Worm (Caenorhabditis elegans): ENCODE measurements around the gene C16C8.4.
"Not testable (repeated sequence)": the region's sequence is repeated elsewhere in the genome, so short reads cannot be mapped to it uniquely, and the experiment has no call there.

The C16C8.4 gene

ce11 chrII:3453521-3453920 is 9.3 kb upstream of the C16C8.4 start, which contains the start of gene C16C8.11:
TSS of gene C16C8.11 (plus strand) at chrII:3453708.
- TF ChIP-seq mbf-1 (tag; optimal IDR thresholded peaks at IDR 0.05) (no peak), fos-1 (tag; optimal IDR thresholded peaks at IDR 0.05) (no peak), sma-9 (GFP tag; optimal IDR thresholded peaks at IDR 0.05) (no peak), sma-9 (tag; optimal IDR thresholded peaks at IDR 0.05) (no peak), nhr-12 (tag; optimal IDR thresholded peaks at IDR 0.05) (no peak), sem-4 (tag; optimal IDR thresholded peaks at IDR 0.05) (no peak)

ce11 chrII:3452421-3452820 is 8.2 kb upstream of the C16C8.4 start, which contains the start of gene C16C8.12:
TSS of gene C16C8.12 (plus strand) at chrII:3452721.
- TF ChIP-seq dmd-4 (tag; optimal IDR thresholded peaks at IDR 0.05) (no peak), lin-39 (tag; optimal IDR thresholded peaks at IDR 0.05) (no peak), C34F6.9 (tag; optimal IDR thresholded peaks at IDR 0.05) (no peak), Y55F3AM.14 (GFP tag; optimal IDR thresholded peaks at IDR 0.05) (no peak), nhr-25 (tag; optimal IDR thresholded peaks at IDR 0.05) (no peak), mab-5 (tag; optimal IDR thresholded peaks at IDR 0.05) (no peak)

DNA sequence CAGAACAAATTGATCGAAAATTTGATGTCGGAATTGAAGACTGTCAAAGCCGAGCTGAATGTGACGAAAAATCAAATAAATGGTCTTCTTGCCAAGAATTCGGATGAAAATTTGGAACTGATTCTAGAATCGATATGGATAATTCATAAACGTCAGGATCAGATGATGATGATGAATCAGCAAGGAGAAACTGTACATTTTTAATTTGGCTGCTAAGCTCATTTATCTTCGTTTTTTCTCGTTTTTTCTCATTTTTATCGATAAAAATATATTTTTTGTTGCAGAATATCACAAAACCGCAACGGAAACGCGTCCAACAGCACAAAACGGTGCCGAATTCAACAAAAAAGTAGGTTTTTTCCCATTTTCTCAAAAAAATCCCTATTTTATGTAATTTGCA is 5.3 kb upstream of the C16C8.4 start, which contains the start of gene C16C8.14:
Gene C16C8.14, plus strand, starts transcription at position 301 of the 400 bp plus-strand sequence.
- not testable (repeated sequence) for TF ChIP-seq Y55F3AM.14 (GFP tag; optimal IDR thresholded peaks at IDR 0.05); elt-3 (tag; optimal IDR thresholded peaks at IDR 0.05); alr-1 (tag; optimal IDR thresholded peaks at IDR 0.05)

ce11 chrII:3448776-3449280 is 4.6 kb upstream of the C16C8.4 start, which contains the start of gene C16C8.25:
TSS of gene C16C8.25 (plus strand) at chrII:3449230.
- no peak for TF ChIP-seq ztf-11 (tag; optimal IDR thresholded peaks at IDR 0.05)

ce11 chrII:3447906-3448305 is 3.7 kb upstream of the C16C8.4 start, which contains the start of gene C16C8.21:
TSS of gene C16C8.21 (plus strand) at chrII:3448206.
- TF ChIP-seq skn-1 (tag; optimal IDR thresholded peaks at IDR 0.05) (no peak), lin-13 (GFP tag; optimal IDR thresholded peaks at IDR 0.05) (no peak), lin-39 (tag; optimal IDR thresholded peaks at IDR 0.05) (no peak), mbf-1 (tag; optimal IDR thresholded peaks at IDR 0.05) (no peak), nhr-23 (tag; optimal IDR thresholded peaks at IDR 0.05) (no peak), gmeb-1 (tag; optimal IDR thresholded peaks at IDR 0.05) (no peak), nhr-25 (tag; optimal IDR thresholded peaks at IDR 0.05) (no peak), mab-5 (tag; optimal IDR thresholded peaks at IDR 0.05) (no peak), zag-1 (tag; optimal IDR thresholded peaks at IDR 0.05) (no peak), unc-55 (GFP tag; optimal IDR thresholded peaks at IDR 0.05) (no peak), Y55F3AM.14 (GFP tag; optimal IDR thresholded peaks at IDR 0.05) (no peak), nhr-6 (tag; optimal IDR thresholded peaks at IDR 0.05) (no peak), lsy-2 (tag; optimal IDR thresholded peaks at IDR 0.05) (no peak), nhr-129 (tag; optimal IDR thresholded peaks at IDR 0.05) (no peak), ztf-4 (tag; optimal IDR thresholded peaks at IDR 0.05) (no peak)

DNA sequence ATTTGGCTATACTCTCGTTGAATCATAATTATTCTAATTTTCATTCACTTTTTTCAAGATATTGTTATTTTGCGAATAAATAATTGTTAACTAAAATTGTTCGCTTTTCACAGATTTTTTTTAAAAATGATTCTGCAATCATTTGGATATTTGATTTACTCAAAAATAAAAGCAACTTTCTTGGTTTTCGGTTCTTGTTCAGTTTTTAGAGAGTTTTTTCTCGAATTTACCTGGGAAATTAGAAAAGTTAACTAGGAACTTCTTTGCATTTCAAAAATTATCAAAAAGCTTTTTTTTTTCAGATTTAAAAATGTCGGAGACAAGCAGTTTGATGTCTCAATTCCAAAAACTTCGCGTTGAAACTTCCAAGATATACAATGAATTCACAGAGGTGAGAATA is 2.5 kb upstream of the C16C8.4 start, which contains the start of the genes C16C8.20 and gldi-6:
Gene C16C8.20, plus strand, starts transcription at position 301 of the 400 bp plus-strand sequence.
Gene gldi-6, plus strand, starts transcription at position 301 of the 400 bp plus-strand sequence.
- TF ChIP-seq elt-1 (tag; optimal IDR thresholded peaks at IDR 0.05) (no peak), lin-39 (tag; optimal IDR thresholded peaks at IDR 0.05) (no peak), nhr-11 (tag; optimal IDR thresholded peaks at IDR 0.05) (no peak), ama-1 (optimal IDR thresholded peaks at IDR 0.05) (no peak), nhr-23 (tag; optimal IDR thresholded peaks at IDR 0.05) (no peak), sma-3 (GFP tag; optimal IDR thresholded peaks at IDR 0.05) (no peak), C34F6.9 (tag; optimal IDR thresholded peaks at IDR 0.05) (no peak), nhr-129 (tag; optimal IDR thresholded peaks at IDR 0.05) (no peak), unc-62 (GFP tag; optimal IDR thresholded peaks at IDR 0.05) (no peak), Y55F3AM.14 (GFP tag; optimal IDR thresholded peaks at IDR 0.05) (no peak), blmp-1 (tag; optimal IDR thresholded peaks at IDR 0.05; ENCODE audit: insufficient read depth) (no peak), aly-2 (tag; optimal IDR thresholded peaks at IDR 0.05) (no peak), ceh-82 (tag; optimal IDR thresholded peaks at IDR 0.05) (no peak), nhr-77 (tag; optimal IDR thresholded peaks at IDR 0.05) (no peak), sma-9 (GFP tag; optimal IDR thresholded peaks at IDR 0.05) (no peak), sma-9 (tag; optimal IDR thresholded peaks at IDR 0.05) (no peak)
